Worm (Caenorhabditis elegans) whole organism, late embryonic: Measurements from ENCODE around the gene rpl-18.

ENCODE experiments used
- C08G9.2 ChIP-seq: sonication (generic microtip); optimal IDR thresholded peaks from 2 replicates; lab custom pipeline; 2016; ENCODE audit warnings: mild to moderate bottlenecking, missing genetic modification characterization, moderate library complexity, missing compliant biosample characterization
- C38D4.7 ChIP-seq: fragments of 200-800 bp; sonication (Bioruptor generic); optimal IDR thresholded peaks from 2 replicates; lab custom pipeline; 2018; ENCODE audit warnings: mild to moderate bottlenecking, missing genetic modification characterization, moderate library complexity, missing compliant biosample characterization
- T23F11.4 ChIP-seq: fragments of 200-800 bp; sonication (Bioruptor generic); optimal IDR thresholded peaks from 2 replicates; lab custom pipeline; 2018; ENCODE audit warnings: mild to moderate bottlenecking, missing genetic modification characterization, missing compliant biosample characterization
- Y22D7AL.16 ChIP-seq: sonication (generic microtip); optimal IDR thresholded peaks from 2 replicates; lab custom pipeline; 2016; ENCODE audit warnings: missing genetic modification characterization, missing compliant biosample characterization
- ama-1 ChIP-seq: fragments of 150-350 bp; optimal IDR thresholded peaks from 2 replicates; lab custom pipeline; 2014
- ceh-22 ChIP-seq: sonication (generic microtip); optimal IDR thresholded peaks from 2 replicates; lab custom pipeline; 2017; ENCODE audit warnings: missing biosample characterization, missing genetic modification characterization
- ceh-24 ChIP-seq: sonication (generic microtip); optimal IDR thresholded peaks from 2 replicates; lab custom pipeline; 2016; ENCODE audit warnings: mild to moderate bottlenecking, missing genetic modification characterization, missing compliant biosample characterization
- ceh-31 ChIP-seq: sonication (generic microtip); optimal IDR thresholded peaks from 2 replicates; lab custom pipeline; 2016; ENCODE audit warnings: missing genetic modification characterization, missing compliant biosample characterization
- ceh-34 ChIP-seq: sonication (generic microtip); optimal IDR thresholded peaks from 2 replicates; lab custom pipeline; 2016; ENCODE audit warnings: mild to moderate bottlenecking, missing genetic modification characterization, missing compliant biosample characterization
- ceh-45 ChIP-seq: fragments of 200-800 bp; sonication (Bioruptor generic); IDR thresholded peaks from 2 replicates; pipeline ENCODE4 v1.3.6; 2022; ENCODE audit warnings: missing genetic modification reagents, missing genetic modification characterization, missing compliant biosample characterization
- ceh-48 ChIP-seq: sonication (generic microtip); optimal IDR thresholded peaks from 2 replicates; lab custom pipeline; 2016; ENCODE audit warnings: missing genetic modification characterization, inconsistent platforms, missing compliant biosample characterization
- che-1 ChIP-seq: sonication (generic microtip); optimal IDR thresholded peaks from 2 replicates; lab custom pipeline; 2016; ENCODE audit warnings: mild to moderate bottlenecking, missing genetic modification characterization, missing compliant biosample characterization
- dmd-4 ChIP-seq: sonication (generic microtip); optimal IDR thresholded peaks from 2 replicates; lab custom pipeline; 2016; ENCODE audit warnings: borderline replicate concordance, missing genetic modification characterization, missing compliant biosample characterization
- elt-2 ChIP-seq: sonication (generic microtip); optimal IDR thresholded peaks from 2 replicates; lab custom pipeline; 2016; ENCODE audit warnings: missing genetic modification reagents, missing genetic modification characterization, missing compliant biosample characterization
- fax-1 ChIP-seq: sonication (generic microtip); optimal IDR thresholded peaks from 2 replicates; lab custom pipeline; 2016; ENCODE audit warnings: missing genotype, missing genetic modification characterization, missing compliant biosample characterization
- fkh-10 ChIP-seq: fragments of 150-350 bp; optimal IDR thresholded peaks from 2 replicates; lab custom pipeline; 2014; ENCODE audit warnings: missing biosample characterization, missing genetic modification reagents, missing genetic modification characterization
- gmeb-2 ChIP-seq: sonication (generic microtip); optimal IDR thresholded peaks from 2 replicates; lab custom pipeline; 2016; ENCODE audit warnings: missing genetic modification characterization, inconsistent platforms, missing compliant biosample characterization
- hlh-13 ChIP-seq: fragments of 200-800 bp; sonication (Bioruptor generic); optimal IDR thresholded peaks from 2 replicates; lab custom pipeline; 2018; ENCODE audit warnings: mild to moderate bottlenecking, missing genetic modification characterization, missing compliant biosample characterization
- hlh-15 ChIP-seq: sonication (generic microtip); optimal IDR thresholded peaks from 2 replicates; lab custom pipeline; 2016; ENCODE audit warnings: missing genetic modification characterization, missing compliant biosample characterization
- hlh-30 ChIP-seq: sonication (generic microtip); optimal IDR thresholded peaks from 2 replicates; lab custom pipeline; 2017; ENCODE audit warnings: antibody characterized with exemption, missing genetic modification characterization, missing compliant biosample characterization; ENCODE audit not compliant: insufficient read depth
- lim-6 ChIP-seq: sonication (generic microtip); optimal IDR thresholded peaks from 2 replicates; lab custom pipeline; 2016; ENCODE audit warnings: missing genetic modification characterization, missing compliant biosample characterization
- nfya-1 ChIP-seq: sonication (generic microtip); optimal IDR thresholded peaks from 2 replicates; lab custom pipeline; 2017; ENCODE audit warnings: missing genetic modification characterization, mild to moderate bottlenecking, missing compliant biosample characterization, antibody characterized with exemption, moderate library complexity
- nhr-11 ChIP-seq: fragments of 150-350 bp; optimal IDR thresholded peaks from 2 replicates; lab custom pipeline; 2014; ENCODE audit warnings: missing biosample characterization, missing genetic modification characterization
- nhr-232 ChIP-seq: sonication (generic microtip); optimal IDR thresholded peaks from 2 replicates; lab custom pipeline; 2016; ENCODE audit warnings: missing genetic modification characterization, missing compliant biosample characterization
- npax-4 ChIP-seq: sonication (generic microtip); optimal IDR thresholded peaks from 2 replicates; lab custom pipeline; 2016; ENCODE audit warnings: missing genetic modification characterization, missing compliant biosample characterization
- odd-2 ChIP-seq: sonication (generic microtip); optimal IDR thresholded peaks from 2 replicates; lab custom pipeline; 2017; ENCODE audit warnings: antibody characterized with exemption, mild to moderate bottlenecking, missing genetic modification characterization, missing compliant biosample characterization
- pax-1 ChIP-seq: fragments of 150-350 bp; optimal IDR thresholded peaks from 2 replicates; lab custom pipeline; 2014; ENCODE audit warnings: missing biosample characterization, missing genetic modification characterization
- pqm-1 ChIP-seq: sonication (generic microtip); optimal IDR thresholded peaks from 2 replicates; lab custom pipeline; 2016; ENCODE audit warnings: missing genetic modification characterization, missing compliant biosample characterization
- sdc-2 ChIP-seq: sonication (generic microtip); optimal IDR thresholded peaks from 2 replicates; lab custom pipeline; 2016; ENCODE audit warnings: missing genotype, missing genetic modification characterization, missing compliant biosample characterization
- sox-2 ChIP-seq: fragments of 200-800 bp; sonication (Bioruptor generic); IDR thresholded peaks from 2 replicates; pipeline ENCODE4 v1.3.6; 2022; ENCODE audit warnings: missing genetic modification reagents, missing genetic modification characterization, missing compliant biosample characterization
- tbx-2 ChIP-seq: sonication (generic microtip); optimal IDR thresholded peaks from 2 replicates; lab custom pipeline; 2016; ENCODE audit warnings: missing genetic modification characterization, missing compliant biosample characterization
- ttx-3 ChIP-seq: sonication (generic microtip); optimal IDR thresholded peaks from 2 replicates; lab custom pipeline; 2016; ENCODE audit warnings: missing genetic modification reagents, missing genetic modification characterization, missing compliant biosample characterization
- unc-55 ChIP-seq: sonication (generic microtip); optimal IDR thresholded peaks from 2 replicates; lab custom pipeline; 2017; ENCODE audit warnings: missing biosample characterization, missing genetic modification reagents, missing genetic modification characterization
- zip-5 ChIP-seq: sonication (generic microtip); optimal IDR thresholded peaks from 2 replicates; lab custom pipeline; 2016; ENCODE audit warnings: missing genetic modification characterization, missing compliant biosample characterization
- ztf-16 ChIP-seq: sonication (generic microtip); optimal IDR thresholded peaks from 2 replicates; lab custom pipeline; 2017; ENCODE audit warnings: missing genetic modification characterization, missing compliant biosample characterization

The rpl-18 gene

DNA sequence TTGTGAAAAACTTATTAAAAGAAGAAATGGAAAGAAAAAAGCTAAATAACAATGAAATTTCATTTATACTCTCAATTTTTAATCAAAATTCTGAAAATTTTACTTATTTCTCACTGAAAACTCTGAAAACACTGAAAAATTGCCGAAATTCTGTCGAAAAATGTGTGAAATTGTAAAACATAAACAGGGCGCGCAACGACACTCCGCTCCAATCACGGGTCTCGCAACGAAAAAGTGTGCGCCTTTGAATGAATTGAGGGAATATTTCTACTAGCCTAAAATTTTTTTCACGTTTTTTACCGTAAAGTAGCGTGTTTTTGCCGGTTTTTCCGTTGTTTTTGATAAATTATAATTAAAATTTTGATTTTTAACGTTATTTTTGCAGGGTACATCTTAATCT is at the start of gene rpl-18:
Gene rpl-18, plus strand, starts transcription at position 386 of the 400 bp plus-strand sequence.
- peak; percentile 16 for TF ChIP-seq tbx-2
- TF ChIP-seq zip-5 (tag; lab: Kevin White, UChicago): no peak
- TF ChIP-seq ttx-3 (tag; lab: Kevin White, UChicago): peak; percentile 18
- TF ChIP-seq unc-55 (GFP tag; lab: Kevin White, UChicago): peak; percentile 36
- TF ChIP-seq hlh-30: peak; percentile 79
- peak; percentile 40 for TF ChIP-seq ceh-31 (tag; lab: Kevin White, UChicago)
- TF ChIP-seq nfya-1: peak; percentile 80
- TF ChIP-seq npax-4: no peak

DNA sequence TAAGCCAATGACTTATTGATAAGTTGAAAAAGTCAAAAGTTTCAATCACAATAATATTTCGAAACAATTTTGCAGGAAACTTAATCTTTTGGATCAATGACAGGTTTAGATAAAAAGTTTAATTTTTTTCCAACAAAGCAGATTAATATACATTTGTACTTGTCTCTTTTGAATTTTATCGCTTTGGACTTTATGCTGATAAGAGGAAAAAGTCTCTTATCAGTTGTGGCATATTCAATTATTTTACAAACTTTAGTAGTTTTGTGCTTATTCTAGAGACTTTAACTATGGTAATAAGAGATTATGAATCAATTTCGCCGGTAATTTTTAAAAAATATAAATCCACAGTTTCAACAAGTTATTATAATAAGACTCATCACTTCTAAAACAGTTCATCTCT is 49.8 kb upstream of the rpl-18 start:
- TF ChIP-seq sdc-2: no peak
- no peak for TF ChIP-seq pqm-1 (tag; lab: Kevin White, UChicago)
- TF ChIP-seq gmeb-2: no peak
- no peak for TF ChIP-seq pax-1 (tag; lab: Kevin White, UChicago)
- no peak for TF ChIP-seq ztf-16
- TF ChIP-seq elt-2: peak; percentile 62
- no peak for TF ChIP-seq che-1 (tag; lab: Kevin White, UChicago)
- TF ChIP-seq, all 69 proteins: peak for 1

DNA sequence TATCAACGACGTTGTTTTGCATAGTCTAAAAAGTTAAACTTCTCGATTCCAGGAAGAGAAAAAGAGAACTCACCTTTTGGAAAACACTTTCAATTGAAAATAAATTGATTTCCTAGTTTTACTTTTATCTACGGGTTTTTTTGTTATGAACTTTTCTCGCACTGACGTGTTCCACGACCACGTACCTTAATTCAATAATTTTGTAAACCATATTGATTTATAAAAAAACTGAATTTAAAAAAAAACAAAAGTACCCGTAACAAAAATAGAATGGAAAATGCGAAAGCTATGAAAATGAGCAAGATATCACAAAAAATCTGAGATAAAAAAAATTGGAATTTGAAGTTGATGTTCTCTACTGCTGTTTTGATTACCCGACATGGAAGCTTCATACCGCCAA is 35.4 kb upstream of the rpl-18 start, which contains the start of gene C47A4.3:
Gene C47A4.3, minus strand, starts transcription at position 101 of the 400 bp plus-strand sequence.
- TF ChIP-seq ttx-3 (tag; lab: Kevin White, UChicago) (no peak), nhr-232 (no peak), C38D4.7 (GFP tag; lab: Kevin White, UChicago) (no peak), C08G9.2 (tag; lab: Kevin White, UChicago) (no peak), fkh-10 (no peak), ceh-45 (GFP tag; lab: Robert Waterston, UW) (no peak)

DNA sequence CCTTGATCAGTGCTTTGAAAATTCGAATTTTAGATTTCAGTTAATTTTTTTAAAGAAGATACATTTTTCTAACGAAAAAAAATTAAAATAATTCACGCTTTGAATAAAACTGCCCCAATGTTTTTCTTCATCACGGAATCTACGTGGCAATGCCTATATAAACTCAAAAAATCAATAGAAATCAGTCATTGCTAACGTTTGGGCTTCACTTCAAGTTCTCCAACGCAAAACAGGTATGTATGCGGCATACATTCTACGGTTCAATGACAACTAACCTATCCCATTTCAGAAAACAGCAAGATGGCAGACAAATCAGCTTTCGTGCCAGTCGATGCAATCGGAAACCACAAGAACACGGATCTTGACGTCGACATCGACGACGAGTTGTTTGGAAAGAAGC is 32.3 kb upstream of the rpl-18 start, which contains the start of gene C47A4.5:
Gene C47A4.5, plus strand, starts transcription at position 301 of the 400 bp plus-strand sequence.
- TF ChIP-seq hlh-15 (tag; lab: Kevin White, UChicago): no peak
- TF ChIP-seq lim-6 (tag; lab: Kevin White, UChicago): no peak
- TF ChIP-seq hlh-13 (GFP tag; lab: Kevin White, UChicago): no peak
- TF ChIP-seq, all 69 proteins: peak for 0

DNA sequence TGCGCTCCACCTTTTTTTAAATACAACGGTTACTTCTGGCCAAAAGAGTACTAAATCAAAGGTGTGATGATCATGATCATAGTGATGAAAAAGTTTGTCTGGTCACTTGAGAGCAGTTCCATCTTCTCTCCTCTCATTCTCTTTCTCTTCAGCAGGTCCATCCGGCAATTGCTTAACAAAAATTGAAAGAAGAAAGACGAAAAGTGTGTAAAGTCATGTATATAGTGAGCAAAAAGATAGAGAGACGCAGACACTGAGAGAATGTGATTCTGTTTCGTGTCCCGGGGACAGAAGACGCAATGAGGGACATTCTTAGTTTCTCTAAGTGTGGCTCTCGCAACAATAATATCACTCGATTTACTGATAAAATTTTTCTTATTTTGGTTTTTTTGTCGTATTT is 28.9 kb upstream of the rpl-18 start:
- TF ChIP-seq nfya-1 (peak; percentile 4), unc-55 (GFP tag; lab: Kevin White, UChicago) (peak; percentile 34), ceh-24 (tag; lab: Kevin White, UChicago) (no peak), fax-1 (tag; lab: Kevin White, UChicago) (no peak), ceh-45 (GFP tag; lab: Robert Waterston, UW) (no peak), C08G9.2 (tag; lab: Kevin White, UChicago) (no peak), ama-1 (no peak), hlh-13 (GFP tag; lab: Kevin White, UChicago) (no peak), ceh-34 (no peak), T23F11.4 (GFP tag; lab: Kevin White, UChicago) (no peak), odd-2 (tag; lab: Kevin White, UChicago) (no peak)

DNA sequence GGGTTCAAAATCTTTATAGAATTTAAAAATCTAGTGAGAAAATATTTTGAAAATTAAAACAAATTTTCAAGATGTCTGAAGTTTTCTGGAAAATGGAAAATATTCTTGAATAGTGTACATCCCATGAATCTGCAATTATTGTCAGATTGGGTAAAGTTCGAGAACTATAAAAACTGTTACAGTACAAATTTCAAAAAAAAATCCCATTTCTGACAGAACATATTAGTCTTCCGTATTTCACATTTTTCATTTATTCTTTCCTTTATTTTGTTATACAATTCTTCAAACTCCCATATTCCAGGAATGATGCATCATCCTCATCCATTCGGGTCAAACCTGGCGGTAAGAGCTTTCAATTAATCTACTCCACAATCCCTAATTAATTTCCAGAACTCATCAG is 27.6 kb upstream of the rpl-18 start, which contains the start of gene sorb-1:
Gene sorb-1, plus strand, starts transcription at position 301 of the 400 bp plus-strand sequence.
- no peak for TF ChIP-seq Y22D7AL.16 (tag; lab: Kevin White, UChicago)
- no peak for TF ChIP-seq ceh-48 (tag; lab: Kevin White, UChicago)
- no peak for TF ChIP-seq tbx-2
- no peak for TF ChIP-seq ceh-22 (tag; lab: Kevin White, UChicago)
- no peak for TF ChIP-seq ceh-45 (GFP tag; lab: Robert Waterston, UW)
- TF ChIP-seq C08G9.2 (tag; lab: Kevin White, UChicago): no peak
- no peak for TF ChIP-seq T23F11.4 (GFP tag; lab: Kevin White, UChicago)
- TF ChIP-seq nhr-11 (tag; lab: Kevin White, UChicago): no peak
- no peak for TF ChIP-seq fax-1 (tag; lab: Kevin White, UChicago)
- TF ChIP-seq sox-2: no peak
- TF ChIP-seq dmd-4 (tag; lab: Kevin White, UChicago): no peak
- TF ChIP-seq ama-1: no peak
- TF ChIP-seq che-1 (tag; lab: Kevin White, UChicago): no peak
- TF ChIP-seq sdc-2: no peak
- no peak for TF ChIP-seq ceh-34
- TF ChIP-seq, all 69 proteins: peak for 0
